Fruit fly (Drosophila melanogaster) whole organism, prepupa: ENCODE data around the gene CG6184.

ENCODE experiments used
- CG15336 ChIP-seq: fragments of 200-800 bp; sonication (Bioruptor generic); IDR thresholded peaks from 2 replicates; pipeline ENCODE4 v1.3.6; 2022; ENCODE audit warnings: missing biosample characterization, missing genetic modification characterization
- CG16779 ChIP-seq: fragments of 200-800 bp; sonication (Bioruptor generic); optimal IDR thresholded peaks from 3 replicates; lab custom pipeline; 2017; ENCODE audit warnings: missing biosample characterization, mild to moderate bottlenecking, missing genetic modification characterization
- CG3919 ChIP-seq: fragments of 200-800 bp; sonication (Bioruptor generic); optimal IDR thresholded peaks from 3 replicates; lab custom pipeline; 2016; ENCODE audit warnings: missing biosample characterization, missing genetic modification characterization
- CG4318 ChIP-seq: fragments of 200-800 bp; sonication (Bioruptor generic); optimal IDR thresholded peaks from 3 replicates; lab custom pipeline; 2017; ENCODE audit warnings: missing biosample characterization, mild to moderate bottlenecking, missing genetic modification characterization
- CG6792 ChIP-seq: fragments of 200-800 bp; sonication (Bioruptor generic); optimal IDR thresholded peaks from 3 replicates; lab custom pipeline; 2016; ENCODE audit warnings: missing biosample characterization, missing genetic modification characterization
- Eip78C ChIP-seq: fragments of 200-800 bp; sonication (Bioruptor generic); peaks from one replicate; lab custom pipeline; 2016; ENCODE audit warnings: missing biosample characterization, missing genetic modification characterization
- Ets96B ChIP-seq: fragments of 200-800 bp; optimal IDR thresholded peaks from 2 replicates; lab custom pipeline; 2019; ENCODE audit warnings: missing biosample characterization, mild to moderate bottlenecking, missing genetic modification characterization, moderate library complexity
- Lpt ChIP-seq: fragments of 200-800 bp; sonication (Bioruptor generic); optimal IDR thresholded peaks from 3 replicates; lab custom pipeline; 2016; ENCODE audit warnings: missing biosample characterization, missing genetic modification characterization
- OdsH ChIP-seq: fragments of 200-800 bp; sonication (Bioruptor generic); optimal IDR thresholded peaks from 3 replicates; lab custom pipeline; 2016; ENCODE audit warnings: missing biosample characterization, missing genetic modification characterization
- acj6 ChIP-seq: fragments of 200-800 bp; sonication (Bioruptor generic); optimal IDR thresholded peaks from 3 replicates; lab custom pipeline; 2016; ENCODE audit warnings: missing biosample characterization, missing genetic modification characterization
- pdm3 ChIP-seq: fragments of 200-800 bp; sonication (Bioruptor generic); optimal IDR thresholded peaks from 3 replicates; lab custom pipeline; 2016; ENCODE audit warnings: missing biosample characterization, missing genetic modification characterization
- salr ChIP-seq, 2 experiments: fragments of 200-800 bp; sonication (Bioruptor generic); optimal IDR thresholded peaks; 3 replicates each; lab custom pipeline; 2016 to 2018; ENCODE audit warnings: missing biosample characterization in 2 of 2, missing genetic modification characterization in 2 of 2, mild to moderate bottlenecking in 1 of 2
- topi ChIP-seq: fragments of 200-800 bp; sonication (Bioruptor generic); optimal IDR thresholded peaks from 3 replicates; lab custom pipeline; 2016; ENCODE audit warnings: missing biosample characterization, missing genetic modification characterization

dm6 chr3R:19644901-19645204 is 12.8 kb downstream of the CG6184 start, which contains the start of gene Nup58:
- TF ChIP-seq salr (GFP tag; optimal IDR thresholded peaks at IDR 0.05; lab: Kevin White, UChicago) (no peak), pdm3 (no peak), CG16779 (tag; lab: Kevin White, UChicago) (no peak), topi (GFP tag; lab: Kevin White, UChicago) (no peak), CG4318 (GFP tag; lab: Kevin White, UChicago) (no peak), CG15336 (no peak), acj6 (GFP tag; lab: Kevin White, UChicago) (no peak), Lpt (GFP tag; lab: Kevin White, UChicago) (no peak), CG6792 (GFP tag; lab: Kevin White, UChicago) (no peak), OdsH (no peak), Ets96B (tag; lab: Kevin White, UChicago) (no peak), Eip78C (GFP tag; lab: Kevin White, UChicago) (peak; percentile 22), CG3919 (no peak)
